Worm (Caenorhabditis elegans) whole organism, L1 larva: ENCODE measurements around the gene mpz-5.

Source experiments
- ama-1 ChIP-seq: fragments of 150-350 bp; optimal IDR thresholded peaks from 2 replicates; lab custom pipeline; 2014
- blmp-1 ChIP-seq: fragments of 150-350 bp; optimal IDR thresholded peaks from 2 replicates; lab custom pipeline; 2014; ENCODE audit warnings: missing biosample characterization, missing genetic modification characterization
- ceh-82 ChIP-seq, 3 experiments: fragments of 150-350 bp in 1 of 3; sonication (generic microtip) in 2 of 3; optimal IDR thresholded peaks; 2 replicates each; lab custom pipeline; 2014 to 2017; ENCODE audit warnings: missing biosample characterization in 3 of 3, missing genetic modification characterization in 3 of 3
- ceh-90 ChIP-seq: sonication (generic microtip); optimal IDR thresholded peaks from 2 replicates; lab custom pipeline; 2016; ENCODE audit warnings: missing genetic modification characterization, missing compliant biosample characterization
- ces-1 ChIP-seq: fragments of 150-350 bp; optimal IDR thresholded peaks from 2 replicates; lab custom pipeline; 2014; ENCODE audit warnings: missing biosample characterization, missing genetic modification reagents, missing genetic modification characterization
- dsc-1 ChIP-seq: sonication (generic microtip); optimal IDR thresholded peaks from 2 replicates; lab custom pipeline; 2016; ENCODE audit warnings: mild to moderate bottlenecking, missing genetic modification characterization, missing compliant biosample characterization
- efl-1 ChIP-seq, 4 experiments: fragments of 150-350 bp; optimal IDR thresholded peaks in 3 of 4; peaks in 1 of 4; 1 replicate in 1 of 4; 2 replicates in 3 of 4; lab custom pipeline; 2014; ENCODE audit warnings: missing biosample characterization in 2 of 4, missing genetic modification characterization in 2 of 4, missing genetic modification reagents in 2 of 4
- efl-3 ChIP-seq: fragments of 200-800 bp; sonication (Bioruptor generic); optimal IDR thresholded peaks from 2 replicates; lab custom pipeline; 2018; ENCODE audit warnings: mild to moderate bottlenecking, missing genetic modification characterization, missing compliant biosample characterization
- egl-13 ChIP-seq: sonication (generic microtip); optimal IDR thresholded peaks from 2 replicates; lab custom pipeline; 2016; ENCODE audit warnings: missing genotype, missing genetic modification reagents, missing genetic modification characterization, missing compliant biosample characterization
- elt-2 ChIP-seq: sonication (generic microtip); optimal IDR thresholded peaks from 2 replicates; lab custom pipeline; 2016; ENCODE audit warnings: missing genetic modification characterization, mild to moderate bottlenecking, inconsistent platforms, missing compliant biosample characterization, missing genetic modification reagents
- elt-3 ChIP-seq, 6 experiments: fragments of 150-350 bp in 1 of 6; sonication (generic microtip); optimal IDR thresholded peaks; 2 replicates each; lab custom pipeline; 2017 to 2018; ENCODE audit warnings: missing biosample characterization in 6 of 6, missing genetic modification characterization in 6 of 6, inconsistent platforms in 1 of 6
- ets-5 ChIP-seq: fragments of 200-800 bp; sonication (Bioruptor generic); IDR thresholded peaks from 2 replicates; pipeline ENCODE4 v1.3.6; 2022; ENCODE audit warnings: missing genetic modification characterization, missing compliant biosample characterization
- fkh-10 ChIP-seq: sonication (generic microtip); optimal IDR thresholded peaks from 2 replicates; lab custom pipeline; 2017; ENCODE audit warnings: missing biosample characterization, missing genetic modification reagents, missing genetic modification characterization
- fkh-4 ChIP-seq: sonication (generic microtip); optimal IDR thresholded peaks from 2 replicates; lab custom pipeline; 2016; ENCODE audit warnings: missing compliant biosample characterization, missing genetic modification characterization, borderline replicate concordance
- fkh-8 ChIP-seq: sonication (generic microtip); optimal IDR thresholded peaks from 2 replicates; lab custom pipeline; 2016; ENCODE audit warnings: mild to moderate bottlenecking, missing genetic modification characterization, missing compliant biosample characterization
- hlh-17 ChIP-seq: fragments of 200-800 bp; sonication (Bioruptor generic); optimal IDR thresholded peaks from 2 replicates; lab custom pipeline; 2018; ENCODE audit warnings: missing genetic modification characterization, mild to moderate bottlenecking, missing compliant biosample characterization, moderate library complexity, borderline replicate concordance
- hpl-2 ChIP-seq: fragments of 150-350 bp; optimal IDR thresholded peaks from 2 replicates; lab custom pipeline; 2014; ENCODE audit warnings: missing biosample characterization, missing genetic modification reagents, missing genetic modification characterization
- isw-1 ChIP-seq: fragments of 200-800 bp; sonication (Bioruptor generic); IDR thresholded peaks from 2 replicates; pipeline ENCODE4 v1.3.6; 2022; ENCODE audit warnings: missing genetic modification characterization, missing compliant biosample characterization
- jun-1 ChIP-seq: fragments of 150-350 bp; optimal IDR thresholded peaks from 2 replicates; lab custom pipeline; 2014; ENCODE audit warnings: missing biosample characterization, missing genetic modification reagents, missing genetic modification characterization
- lin-14 ChIP-seq: fragments of 200-800 bp; sonication (Bioruptor generic); optimal IDR thresholded peaks from 2 replicates; lab custom pipeline; 2018; ENCODE audit warnings: mild to moderate bottlenecking, missing genetic modification characterization, moderate library complexity, missing compliant biosample characterization
- lin-35 ChIP-seq, 2 experiments: fragments of 150-350 bp; optimal IDR thresholded peaks; 2 replicates each; lab custom pipeline; 2014; ENCODE audit warnings: missing biosample characterization in 2 of 2, missing genetic modification characterization in 2 of 2, missing genetic modification reagents in 2 of 2
- lin-39 ChIP-seq: fragments of 150-350 bp; optimal IDR thresholded peaks from 2 replicates; lab custom pipeline; 2014; ENCODE audit warnings: missing biosample characterization, missing genetic modification reagents, missing genetic modification characterization
- lsy-2 ChIP-seq, 2 experiments: fragments of 150-350 bp; optimal IDR thresholded peaks; 2 replicates each; lab custom pipeline; 2014; ENCODE audit warnings: missing biosample characterization in 2 of 2, missing genetic modification characterization in 2 of 2
- mdl-1 ChIP-seq, 2 experiments: fragments of 150-350 bp; optimal IDR thresholded peaks; 2 replicates each; lab custom pipeline; 2014 to 2017; ENCODE audit warnings: missing biosample characterization in 2 of 2, missing genetic modification characterization in 2 of 2, inconsistent platforms in 1 of 2
- nhr-12 ChIP-seq: sonication (generic microtip); optimal IDR thresholded peaks from 2 replicates; lab custom pipeline; 2017; ENCODE audit warnings: missing biosample characterization, missing genetic modification characterization
- nhr-19 ChIP-seq: fragments of 200-800 bp; sonication (Bioruptor generic); conservative IDR thresholded peaks from 2 replicates; pipeline ENCODE4 v1.3.6; 2022; ENCODE audit warnings: missing genetic modification characterization, missing compliant biosample characterization
- nhr-20 ChIP-seq: sonication (generic microtip); optimal IDR thresholded peaks from 2 replicates; lab custom pipeline; 2016; ENCODE audit warnings: mild to moderate bottlenecking, missing genetic modification characterization, missing compliant biosample characterization
- nhr-28 ChIP-seq: fragments of 150-350 bp; optimal IDR thresholded peaks from 2 replicates; lab custom pipeline; 2014; ENCODE audit warnings: missing biosample characterization, missing genetic modification characterization
- nhr-47 ChIP-seq: sonication (generic microtip); optimal IDR thresholded peaks from 2 replicates; lab custom pipeline; 2016; ENCODE audit warnings: mild to moderate bottlenecking, missing genetic modification characterization, moderate library complexity, missing compliant biosample characterization
- nhr-71 ChIP-seq: sonication (generic microtip); optimal IDR thresholded peaks from 2 replicates; lab custom pipeline; 2016; ENCODE audit warnings: mild to moderate bottlenecking, missing genetic modification characterization, moderate library complexity, missing compliant biosample characterization
- nhr-77 ChIP-seq: fragments of 150-350 bp; optimal IDR thresholded peaks from 2 replicates; lab custom pipeline; 2014; ENCODE audit warnings: missing biosample characterization, missing genetic modification characterization
- nhr-84 ChIP-seq: sonication (generic microtip); optimal IDR thresholded peaks from 2 replicates; lab custom pipeline; 2017; ENCODE audit warnings: missing biosample characterization, missing genetic modification characterization
- nhr-85 ChIP-seq: sonication (generic microtip); peaks from one replicate; lab custom pipeline; 2016; ENCODE audit warnings: missing genetic modification characterization, inconsistent platforms, missing compliant biosample characterization
- nhr-90 ChIP-seq: sonication (generic microtip); optimal IDR thresholded peaks from 2 replicates; lab custom pipeline; 2016; ENCODE audit warnings: mild to moderate bottlenecking, missing genetic modification characterization, missing compliant biosample characterization; ENCODE audit not compliant: poor library complexity
- pqm-1 ChIP-seq: sonication (generic microtip); optimal IDR thresholded peaks from 3 replicates; lab custom pipeline; 2017; ENCODE audit warnings: missing biosample characterization, missing genetic modification characterization
- snu-23 ChIP-seq: sonication (generic microtip); optimal IDR thresholded peaks from 2 replicates; lab custom pipeline; 2016; ENCODE audit warnings: missing genetic modification characterization, missing compliant biosample characterization
- sox-4 ChIP-seq: sonication (generic microtip); optimal IDR thresholded peaks from 2 replicates; lab custom pipeline; 2016; ENCODE audit warnings: missing genetic modification characterization, missing compliant biosample characterization
- swsn-7 ChIP-seq: sonication (generic microtip); optimal IDR thresholded peaks from 2 replicates; lab custom pipeline; 2016; ENCODE audit warnings: missing genetic modification characterization, missing compliant biosample characterization
- tbx-2 ChIP-seq: sonication (generic microtip); optimal IDR thresholded peaks from 2 replicates; lab custom pipeline; 2016; ENCODE audit warnings: missing genetic modification characterization, missing compliant biosample characterization
- tlp-1 ChIP-seq: fragments of 150-350 bp; optimal IDR thresholded peaks from 2 replicates; lab custom pipeline; 2014; ENCODE audit warnings: missing biosample characterization, missing genetic modification characterization
- unc-30 ChIP-seq: sonication (generic microtip); optimal IDR thresholded peaks from 2 replicates; lab custom pipeline; 2017; ENCODE audit warnings: missing biosample characterization, missing genetic modification characterization
- unc-62 ChIP-seq: fragments of 150-350 bp; optimal IDR thresholded peaks from 2 replicates; lab custom pipeline; 2014; ENCODE audit warnings: missing biosample characterization, missing genetic modification reagents, missing genetic modification characterization
- unc-86 ChIP-seq: sonication (generic microtip); optimal IDR thresholded peaks from 2 replicates; lab custom pipeline; 2016; ENCODE audit warnings: missing genetic modification characterization, missing compliant biosample characterization
- vab-15 ChIP-seq: sonication (generic microtip); optimal IDR thresholded peaks from 2 replicates; lab custom pipeline; 2017; ENCODE audit warnings: missing genotype, mild to moderate bottlenecking, missing genetic modification characterization, missing compliant biosample characterization
- xbp-1 ChIP-seq: sonication (generic microtip); optimal IDR thresholded peaks from 2 replicates; lab custom pipeline; 2016; ENCODE audit warnings: missing genetic modification characterization, missing compliant biosample characterization
- zag-1 ChIP-seq: fragments of 150-350 bp; optimal IDR thresholded peaks from 2 replicates; lab custom pipeline; 2014; ENCODE audit warnings: missing biosample characterization, missing genetic modification characterization
- ztf-11 ChIP-seq, 2 experiments: sonication (generic microtip); optimal IDR thresholded peaks; 2 replicates each; lab custom pipeline; 2016 to 2017; ENCODE audit warnings: missing genetic modification characterization in 2 of 2, missing biosample characterization in 1 of 2, missing compliant biosample characterization in 1 of 2

mpz-5 gene

ce11 chrIV:10337286-10337685 is 36.3 kb downstream of the mpz-5 start:
- no peak for TF ChIP-seq unc-62 (GFP tag; lab: Kevin White, UChicago)
- no peak for TF ChIP-seq sox-4
- no peak for TF ChIP-seq ceh-90 (tag; lab: Kevin White, UChicago)
- TF ChIP-seq lin-14 (GFP tag; lab: Kevin White, UChicago), result no peak
- TF ChIP-seq elt-3 (tag; optimal IDR thresholded peaks at IDR 0.05; lab: Kevin White, UChicago), result no peak
- no peak for TF ChIP-seq hlh-17 (GFP tag; lab: Kevin White, UChicago)

- TF ChIP-seq lin-35 (GFP tag; optimal IDR thresholded peaks at IDR 0.05; lab: Kevin White, UChicago), result peak in 1 of 2 experiments; percentile 26
- TF ChIP-seq lin-14 (GFP tag; lab: Kevin White, UChicago), result peak; percentile 45
- no peak for TF ChIP-seq efl-1 (optimal IDR thresholded peaks at IDR 0.05; lab: Kevin White, UChicago)
- TF ChIP-seq efl-1 (GFP tag; optimal IDR thresholded peaks at IDR 0.05 in 1 of 2; lab: Kevin White, UChicago), result peak in 1 of 2 experiments; percentile 22
- no peak for TF ChIP-seq nhr-28
- TF ChIP-seq vab-15 (tag; lab: Kevin White, UChicago), result no peak
- peak; percentile 71 for TF ChIP-seq elt-2 (tag; lab: Kevin White, UChicago)
- peak in 1 of 2 experiments; percentile 17 for TF ChIP-seq mdl-1 (tag; optimal IDR thresholded peaks at IDR 0.05; lab: Kevin White, UChicago)
- TF ChIP-seq fkh-8 (tag; lab: Kevin White, UChicago), result peak; percentile 32
- TF ChIP-seq nhr-77, result peak; percentile 29
Observed at ce11 chrIV:10331882-10332281, 41.7 kb downstream of the mpz-5 start.

ce11 chrIV:10330962-10331361 is 42.7 kb downstream of the mpz-5 start:
- TF ChIP-seq nhr-20 (tag; lab: Kevin White, UChicago), result peak; percentile 33
- TF ChIP-seq nhr-85 (tag; lab: Kevin White, UChicago), result peak; percentile 26
- TF ChIP-seq nhr-71 (tag; lab: Kevin White, UChicago), result peak; percentile 13
- TF ChIP-seq ces-1 (GFP tag; lab: Kevin White, UChicago), result no peak
- TF ChIP-seq ceh-82 (tag; optimal IDR thresholded peaks at IDR 0.05; lab: Kevin White, UChicago), result peak in 1 of 3 experiments; percentile 25
- TF ChIP-seq blmp-1, result peak; percentile 71
- no peak for TF ChIP-seq ets-5
- TF ChIP-seq ama-1 (lab: Kevin White, UChicago), result no peak
- TF ChIP-seq xbp-1, result no peak
- TF ChIP-seq egl-13 (tag; lab: Kevin White, UChicago), result no peak
- no peak for TF ChIP-seq tbx-2 (tag; lab: Kevin White, UChicago)
- no peak for TF ChIP-seq sox-4
- TF ChIP-seq pqm-1 (tag; lab: Kevin White, UChicago), result no peak
- TF ChIP-seq dsc-1 (tag; lab: Kevin White, UChicago), result peak; percentile 12
- no peak for TF ChIP-seq isw-1 (GFP tag; lab: Robert Waterston, UW)
- peak; percentile 13 for TF ChIP-seq snu-23 (GFP tag; lab: Kevin White, UChicago)
- TF ChIP-seq fkh-4 (tag; lab: Kevin White, UChicago), result no peak
- TF ChIP-seq hpl-2 (GFP tag; lab: Kevin White, UChicago), result no peak
- no peak for TF ChIP-seq unc-62 (GFP tag; lab: Kevin White, UChicago)
- no peak for TF ChIP-seq unc-86
- no peak for TF ChIP-seq unc-30
- peak; percentile 0 for TF ChIP-seq swsn-7 (tag; lab: Kevin White, UChicago)
- TF ChIP-seq jun-1 (tag; lab: Kevin White, UChicago), result no peak
- no peak for TF ChIP-seq tlp-1 (tag; lab: Kevin White, UChicago)
- TF ChIP-seq nhr-84 (tag; lab: Kevin White, UChicago), result no peak
- no peak for TF ChIP-seq efl-1 (optimal IDR thresholded peaks at IDR 0.05; lab: Kevin White, UChicago)
- peak in 1 of 2 experiments; percentile 37 for TF ChIP-seq efl-1 (GFP tag; optimal IDR thresholded peaks at IDR 0.05 in 1 of 2; lab: Kevin White, UChicago)
- no peak for TF ChIP-seq nhr-12 (tag; lab: Kevin White, UChicago)
- TF ChIP-seq nhr-47 (tag; lab: Kevin White, UChicago), result peak; percentile 9
- TF ChIP-seq hlh-17 (GFP tag; lab: Kevin White, UChicago), result no peak
- no peak for TF ChIP-seq ztf-11 (tag; optimal IDR thresholded peaks at IDR 0.05; lab: Kevin White, UChicago)
- peak; percentile 15 for TF ChIP-seq fkh-10 (GFP tag; lab: Kevin White, UChicago)
- TF ChIP-seq zag-1 (tag; lab: Kevin White, UChicago), result no peak
- peak; percentile 11 for TF ChIP-seq nhr-90
- peak in 1 of 2 experiments; percentile 52 for TF ChIP-seq lin-35 (GFP tag; optimal IDR thresholded peaks at IDR 0.05; lab: Kevin White, UChicago)
- TF ChIP-seq elt-2 (tag; lab: Kevin White, UChicago), result peak; percentile 58
- peak; percentile 13 for TF ChIP-seq nhr-77
- TF ChIP-seq lin-39, result no peak
- TF ChIP-seq lsy-2 (tag; optimal IDR thresholded peaks at IDR 0.05; lab: Kevin White, UChicago), result no peak
- TF ChIP-seq efl-3 (GFP tag; lab: Kevin White, UChicago), result no peak
- no peak for TF ChIP-seq nhr-19 (GFP tag; lab: Robert Waterston, UW)
